Fruit fly (Drosophila melanogaster) whole organism, prepupa: ENCODE measurements around the gene CG15356.

Source experiments
- Blimp-1 ChIP-seq: fragments of 200-800 bp; sonication (Bioruptor generic); optimal IDR thresholded peaks from 3 replicates; lab custom pipeline; 2017; ENCODE audit warnings: missing biosample characterization, missing genetic modification characterization, mild to moderate bottlenecking, moderate library complexity, missing genetic modification reagents
- CG10631 ChIP-seq: fragments of 200-800 bp; sonication (Bioruptor generic); optimal IDR thresholded peaks from 2 replicates; lab custom pipeline; 2016; ENCODE audit warnings: missing biosample characterization, missing genetic modification characterization
- CG10669 ChIP-seq: fragments of 200-800 bp; sonication (Bioruptor generic); optimal IDR thresholded peaks from 3 replicates; lab custom pipeline; 2018; ENCODE audit warnings: missing biosample characterization, mild to moderate bottlenecking, missing genetic modification characterization, moderate library complexity
- CG11294 ChIP-seq: fragments of 200-800 bp; sonication (Bioruptor generic); IDR thresholded peaks from 2 replicates; pipeline ENCODE4 v1.3.6; 2022; ENCODE audit warnings: missing biosample characterization, missing genetic modification characterization
- CG11762 ChIP-seq: fragments of 200-800 bp; sonication (Bioruptor generic); optimal IDR thresholded peaks from 3 replicates; lab custom pipeline; 2016; ENCODE audit warnings: missing biosample characterization, missing genetic modification characterization; ENCODE audit not compliant: insufficient read depth
- CG11902 ChIP-seq: fragments of 200-800 bp; sonication (Bioruptor generic); optimal IDR thresholded peaks from 3 replicates; lab custom pipeline; 2016; ENCODE audit warnings: missing biosample characterization, missing genetic modification characterization
- CG15336 ChIP-seq: fragments of 200-800 bp; sonication (Bioruptor generic); IDR thresholded peaks from 2 replicates; pipeline ENCODE4 v1.3.6; 2022; ENCODE audit warnings: missing biosample characterization, missing genetic modification characterization
- CG1621 ChIP-seq: fragments of 200-800 bp; sonication (Bioruptor generic); optimal IDR thresholded peaks from 3 replicates; lab custom pipeline; 2018; ENCODE audit warnings: missing biosample characterization, mild to moderate bottlenecking, missing genetic modification characterization
- CG32006 ChIP-seq: fragments of 200-800 bp; sonication (Bioruptor generic); optimal IDR thresholded peaks from 3 replicates; lab custom pipeline; 2017; ENCODE audit warnings: missing biosample characterization, mild to moderate bottlenecking, missing genetic modification characterization
- CG3919 ChIP-seq: fragments of 200-800 bp; sonication (Bioruptor generic); optimal IDR thresholded peaks from 3 replicates; lab custom pipeline; 2016; ENCODE audit warnings: missing biosample characterization, missing genetic modification characterization
- CG4318 ChIP-seq: fragments of 200-800 bp; sonication (Bioruptor generic); optimal IDR thresholded peaks from 3 replicates; lab custom pipeline; 2017; ENCODE audit warnings: missing biosample characterization, mild to moderate bottlenecking, missing genetic modification characterization
- CG6163 ChIP-seq: fragments of 200-800 bp; sonication (Bioruptor generic); IDR thresholded peaks from 3 replicates; pipeline ENCODE4 v1.3.6; 2022; ENCODE audit warnings: missing biosample characterization, missing genetic modification characterization
- CG6276 ChIP-seq: fragments of 200-800 bp; sonication (Bioruptor generic); optimal IDR thresholded peaks from 2 replicates; lab custom pipeline; 2017; ENCODE audit warnings: missing biosample characterization, mild to moderate bottlenecking, missing genetic modification characterization
- CG6792 ChIP-seq: fragments of 200-800 bp; sonication (Bioruptor generic); optimal IDR thresholded peaks from 3 replicates; lab custom pipeline; 2016; ENCODE audit warnings: missing biosample characterization, missing genetic modification characterization
- CG6808 ChIP-seq: fragments of 200-800 bp; sonication (Bioruptor generic); optimal IDR thresholded peaks from 3 replicates; lab custom pipeline; 2017; ENCODE audit warnings: missing biosample characterization, missing genetic modification characterization, mild to moderate bottlenecking, moderate library complexity, missing genetic modification reagents
- CG6854 ChIP-seq: fragments of 200-800 bp; sonication (Bioruptor generic); optimal IDR thresholded peaks from 2 replicates; lab custom pipeline; 2017; ENCODE audit warnings: missing biosample characterization, mild to moderate bottlenecking, missing genetic modification characterization
- CG7368 ChIP-seq: fragments of 200-800 bp; sonication (Bioruptor generic); optimal IDR thresholded peaks from 3 replicates; lab custom pipeline; 2016; ENCODE audit warnings: missing biosample characterization, missing genetic modification characterization
- CG8119 ChIP-seq: fragments of 200-800 bp; sonication (Bioruptor generic); IDR thresholded peaks from 3 replicates; pipeline ENCODE4 v1.3.6; 2022; ENCODE audit warnings: missing biosample characterization, missing genetic modification characterization
- CG8319 ChIP-seq: fragments of 200-800 bp; sonication (Bioruptor generic); optimal IDR thresholded peaks from 3 replicates; lab custom pipeline; 2016; ENCODE audit warnings: missing biosample characterization, missing genetic modification characterization
- CG8632 ChIP-seq: fragments of 200-800 bp; sonication (Bioruptor generic); optimal IDR thresholded peaks from 3 replicates; lab custom pipeline; 2016; ENCODE audit warnings: missing biosample characterization, missing genetic modification characterization
- CG9139 ChIP-seq: fragments of 200-800 bp; sonication (Bioruptor generic); optimal IDR thresholded peaks from 3 replicates; lab custom pipeline; 2017; ENCODE audit warnings: missing biosample characterization, mild to moderate bottlenecking, missing genetic modification characterization
- Eip75B ChIP-seq: fragments of 200-800 bp; sonication (Bioruptor generic); optimal IDR thresholded peaks from 3 replicates; lab custom pipeline; 2016; ENCODE audit warnings: missing biosample characterization, missing genetic modification characterization
- Eip78C ChIP-seq: fragments of 200-800 bp; sonication (Bioruptor generic); peaks from one replicate; lab custom pipeline; 2016; ENCODE audit warnings: missing biosample characterization, missing genetic modification characterization
- Eip93F ChIP-seq: fragments of 200-800 bp; sonication (Bioruptor generic); optimal IDR thresholded peaks from 2 replicates; lab custom pipeline; 2016; ENCODE audit warnings: missing biosample characterization, mild to moderate bottlenecking, missing genetic modification characterization
- Ets21C ChIP-seq: fragments of 200-800 bp; sonication (Bioruptor generic); optimal IDR thresholded peaks from 3 replicates; lab custom pipeline; 2016; ENCODE audit warnings: missing biosample characterization, missing genetic modification characterization
- Gug ChIP-seq: fragments of 200-800 bp; sonication (Bioruptor generic); IDR thresholded peaks from 2 replicates; pipeline ENCODE4 v1.3.6; 2022; ENCODE audit warnings: missing biosample characterization, missing genetic modification characterization
- Hr38 ChIP-seq: sonication (Bioruptor generic); optimal IDR thresholded peaks from 2 replicates; lab custom pipeline; 2016; ENCODE audit warnings: missing biosample characterization, missing genetic modification characterization
- Hr39 ChIP-seq: fragments of 200-800 bp; sonication (Bioruptor generic); optimal IDR thresholded peaks from 2 replicates; lab custom pipeline; 2016; ENCODE audit warnings: missing biosample characterization, missing genetic modification characterization
- Hr4 ChIP-seq: fragments of 200-800 bp; sonication (Bioruptor generic); optimal IDR thresholded peaks from 3 replicates; lab custom pipeline; 2016; ENCODE audit warnings: missing biosample characterization, missing genetic modification characterization
- Lpt ChIP-seq: fragments of 200-800 bp; sonication (Bioruptor generic); optimal IDR thresholded peaks from 3 replicates; lab custom pipeline; 2016; ENCODE audit warnings: missing biosample characterization, missing genetic modification characterization
- Met ChIP-seq: fragments of 200-800 bp; sonication (Bioruptor generic); optimal IDR thresholded peaks from 3 replicates; lab custom pipeline; 2016; ENCODE audit warnings: missing biosample characterization, missing genetic modification characterization
- OdsH ChIP-seq: fragments of 200-800 bp; sonication (Bioruptor generic); optimal IDR thresholded peaks from 3 replicates; lab custom pipeline; 2016; ENCODE audit warnings: missing biosample characterization, missing genetic modification characterization
- Smox ChIP-seq: fragments of 200-800 bp; sonication (Bioruptor generic); optimal IDR thresholded peaks from 3 replicates; lab custom pipeline; 2016; ENCODE audit warnings: missing biosample characterization, missing genetic modification characterization
- Sox102F ChIP-seq: fragments of 200-800 bp; sonication (Bioruptor generic); optimal IDR thresholded peaks from 2 replicates; lab custom pipeline; 2016; ENCODE audit warnings: missing biosample characterization, mild to moderate bottlenecking, missing genetic modification characterization
- Sox14 ChIP-seq: fragments of 200-800 bp; sonication (Bioruptor generic); optimal IDR thresholded peaks from 3 replicates; lab custom pipeline; 2016; ENCODE audit warnings: missing biosample characterization, missing genetic modification characterization
- Sox15 ChIP-seq: fragments of 200-800 bp; sonication (Bioruptor generic); optimal IDR thresholded peaks from 3 replicates; lab custom pipeline; 2016; ENCODE audit warnings: missing biosample characterization, missing genetic modification characterization
- achi ChIP-seq: fragments of 200-800 bp; sonication (Bioruptor generic); optimal IDR thresholded peaks from 3 replicates; lab custom pipeline; 2016; ENCODE audit warnings: missing biosample characterization, missing genetic modification characterization
- acj6 ChIP-seq: fragments of 200-800 bp; sonication (Bioruptor generic); optimal IDR thresholded peaks from 3 replicates; lab custom pipeline; 2016; ENCODE audit warnings: missing biosample characterization, missing genetic modification characterization
- cyc ChIP-seq: fragments of 200-800 bp; sonication (Bioruptor generic); optimal IDR thresholded peaks from 3 replicates; lab custom pipeline; 2016; ENCODE audit warnings: missing biosample characterization, missing genetic modification characterization
- dsx ChIP-seq: fragments of 200-800 bp; optimal IDR thresholded peaks from 3 replicates; lab custom pipeline; 2019; ENCODE audit warnings: missing biosample characterization, mild to moderate bottlenecking, missing genetic modification characterization, moderate library complexity; ENCODE audit not compliant: poor library complexity, severe bottlenecking
- esn ChIP-seq: fragments of 200-800 bp; sonication (Bioruptor generic); optimal IDR thresholded peaks from 2 replicates; lab custom pipeline; 2016; ENCODE audit warnings: missing biosample characterization, mild to moderate bottlenecking, missing genetic modification characterization, moderate library complexity
- fd59A ChIP-seq: fragments of 200-800 bp; sonication (Bioruptor generic); optimal IDR thresholded peaks from 2 replicates; lab custom pipeline; 2017; ENCODE audit warnings: missing biosample characterization, mild to moderate bottlenecking, missing genetic modification characterization, missing genetic modification reagents
- fd85E ChIP-seq: fragments of 200-800 bp; sonication (Bioruptor generic); optimal IDR thresholded peaks from 3 replicates; lab custom pipeline; 2016; ENCODE audit warnings: missing biosample characterization, missing genetic modification characterization
- fkh ChIP-seq: fragments of 200-800 bp; sonication (Bioruptor generic); optimal IDR thresholded peaks from 3 replicates; lab custom pipeline; 2017; ENCODE audit warnings: missing biosample characterization, mild to moderate bottlenecking, missing genetic modification characterization, moderate library complexity
- lz ChIP-seq: fragments of 200-800 bp; sonication (Bioruptor generic); optimal IDR thresholded peaks from 3 replicates; lab custom pipeline; 2016; ENCODE audit warnings: missing biosample characterization, missing genetic modification characterization
- net ChIP-seq: fragments of 200-800 bp; sonication (Bioruptor generic); optimal IDR thresholded peaks from 3 replicates; lab custom pipeline; 2016; ENCODE audit warnings: missing biosample characterization, missing genetic modification characterization
- pdm3 ChIP-seq: fragments of 200-800 bp; sonication (Bioruptor generic); optimal IDR thresholded peaks from 3 replicates; lab custom pipeline; 2016; ENCODE audit warnings: missing biosample characterization, missing genetic modification characterization
- spab ChIP-seq: fragments of 200-800 bp; sonication (Bioruptor generic); optimal IDR thresholded peaks from 2 replicates; lab custom pipeline; 2017; ENCODE audit warnings: missing biosample characterization, mild to moderate bottlenecking, missing genetic modification characterization, missing genetic modification reagents
- ss ChIP-seq, 2 experiments: fragments of 200-800 bp; sonication (Bioruptor generic); optimal IDR thresholded peaks; 2 replicates in 1 of 2; 3 replicates in 1 of 2; lab custom pipeline; 2017 to 2018; ENCODE audit warnings: mild to moderate bottlenecking in 2 of 2, missing biosample characterization in 2 of 2, missing genetic modification characterization in 2 of 2, moderate library complexity in 1 of 2
- svp ChIP-seq: fragments of 200-800 bp; sonication (Bioruptor generic); peaks from one replicate; lab custom pipeline; 2016; ENCODE audit warnings: missing biosample characterization, missing genetic modification characterization
- topi ChIP-seq: fragments of 200-800 bp; sonication (Bioruptor generic); optimal IDR thresholded peaks from 3 replicates; lab custom pipeline; 2016; ENCODE audit warnings: missing biosample characterization, missing genetic modification characterization
- vri ChIP-seq: fragments of 200-800 bp; sonication (Bioruptor generic); optimal IDR thresholded peaks from 3 replicates; lab custom pipeline; 2016; ENCODE audit warnings: missing biosample characterization, mild to moderate bottlenecking, missing genetic modification characterization

CG15356 gene

dm6 chr2L:1980708-1981339 is at the start of gene CG15356, which contains the start of gene CG15362:
Gene CG15356 (minus strand): TSS chr2L:1980755.
Gene CG15362 (plus strand): TSS chr2L:1981176.
- TF ChIP-seq CG7368 (GFP tag; lab: Kevin White, UChicago) (no peak), Gug (GFP tag; lab: Robert Waterston, UW) (no peak), Eip78C (GFP tag; lab: Kevin White, UChicago) (peak; percentile 66), CG11294 (GFP tag; lab: Robert Waterston, UW) (no peak), vri (GFP tag; lab: Kevin White, UChicago) (no peak), fd59A (GFP tag; lab: Kevin White, UChicago) (no peak), net (GFP tag; lab: Kevin White, UChicago) (no peak), CG6163 (GFP tag; lab: Robert Waterston, UW) (no peak), topi (peak; percentile 55), Hr4 (GFP tag; lab: Kevin White, UChicago) (peak; percentile 31), Blimp-1 (GFP tag; lab: Kevin White, UChicago) (no peak), CG8632 (GFP tag; lab: Kevin White, UChicago) (no peak), CG10631 (GFP tag; lab: Kevin White, UChicago) (no peak), CG3919 (GFP tag; lab: Kevin White, UChicago) (no peak), pdm3 (no peak), CG6854 (GFP tag; lab: Kevin White, UChicago) (no peak), esn (peak; percentile 46), Lpt (GFP tag; lab: Kevin White, UChicago) (no peak), CG11762 (GFP tag; lab: Kevin White, UChicago) (no peak), acj6 (no peak), dsx (peak; percentile 92), CG6792 (GFP tag; lab: Kevin White, UChicago) (no peak), Hr39 (GFP tag; lab: Kevin White, UChicago) (peak; percentile 37), ss (GFP tag; optimal IDR thresholded peaks at IDR 0.05; lab: Kevin White, UChicago) (no peak), CG8119 (GFP tag; lab: Robert Waterston, UW) (0 out of 3 replicates have a peak, but pooled peaks have one; percentile 30), CG11902 (GFP tag; lab: Kevin White, UChicago) (no peak), CG9139 (GFP tag; lab: Kevin White, UChicago) (no peak), spab (GFP tag; lab: Kevin White, UChicago) (no peak), OdsH (GFP tag; lab: Kevin White, UChicago) (no peak), lz (GFP tag; lab: Kevin White, UChicago) (peak; percentile 29), fkh (GFP tag; lab: Kevin White, UChicago) (no peak), fd85E (no peak), cyc (peak; percentile 39), Sox15 (GFP tag; lab: Kevin White, UChicago) (no peak), Eip75B (no peak), Smox (GFP tag; lab: Kevin White, UChicago) (no peak), Met (GFP tag; lab: Kevin White, UChicago) (no peak), CG10669 (no peak), CG6808 (GFP tag; lab: Kevin White, UChicago) (no peak), CG1621 (tag; lab: Kevin White, UChicago) (no peak), Hr38 (GFP tag; lab: Kevin White, UChicago) (no peak), svp (GFP tag; lab: Kevin White, UChicago) (no peak), achi (GFP tag; lab: Kevin White, UChicago) (no peak), CG6276 (GFP tag; lab: Kevin White, UChicago) (no peak), CG8319 (GFP tag; lab: Kevin White, UChicago) (no peak), CG4318 (GFP tag; lab: Kevin White, UChicago) (no peak), CG32006 (GFP tag; lab: Kevin White, UChicago) (peak; percentile 18), CG15336 (GFP tag; lab: Robert Waterston, UW) (no peak), Sox14 (GFP tag; lab: Kevin White, UChicago) (no peak), Eip93F (GFP tag; lab: Kevin White, UChicago) (peak; percentile 57), Ets21C (GFP tag; lab: Kevin White, UChicago) (no peak), Sox102F (no peak)
